Worm (Caenorhabditis elegans) whole organism, young adult: ENCODE measurements around the gene col-163.

ENCODE experiments used
- D2030.7 ChIP-seq: fragments of 200-800 bp; sonication (Bioruptor generic); IDR thresholded peaks from 2 replicates; pipeline ENCODE4 v1.3.6; 2022; ENCODE audit warnings: missing genetic modification reagents, missing genetic modification characterization, missing compliant biosample characterization
- F37B4.10 ChIP-seq: fragments of 200-800 bp; sonication (Bioruptor generic); IDR thresholded peaks from 2 replicates; pipeline ENCODE4 v1.3.6; 2022; ENCODE audit warnings: missing genetic modification characterization, missing compliant biosample characterization
- F52B5.7 ChIP-seq: sonication (generic microtip); optimal IDR thresholded peaks from 2 replicates; lab custom pipeline; 2016; ENCODE audit warnings: mild to moderate bottlenecking, missing genetic modification characterization, missing compliant biosample characterization
- F57A8.1 ChIP-seq: fragments of 200-800 bp; sonication (Bioruptor generic); optimal IDR thresholded peaks from 2 replicates; lab custom pipeline; 2018; ENCODE audit warnings: mild to moderate bottlenecking, missing genetic modification characterization, moderate library complexity, missing compliant biosample characterization
- K11D2.4 ChIP-seq: fragments of 200-800 bp; sonication (Bioruptor generic); IDR thresholded peaks from 2 replicates; pipeline ENCODE4 v1.3.6; 2022; ENCODE audit warnings: missing genetic modification reagents, missing genetic modification characterization, missing compliant biosample characterization
- K12H6.12 ChIP-seq: fragments of 200-800 bp; sonication (Bioruptor generic); optimal IDR thresholded peaks from 2 replicates; lab custom pipeline; 2018; ENCODE audit warnings: mild to moderate bottlenecking, missing genetic modification characterization, missing compliant biosample characterization
- T07F8.4 ChIP-seq: sonication (generic microtip); optimal IDR thresholded peaks from 2 replicates; lab custom pipeline; 2016; ENCODE audit warnings: mild to moderate bottlenecking, missing genetic modification characterization, moderate library complexity, missing compliant biosample characterization
- Y53F4B.3 ChIP-seq: fragments of 200-800 bp; sonication (Bioruptor generic); IDR thresholded peaks from 2 replicates; pipeline ENCODE4 v1.3.6; 2022; ENCODE audit warnings: missing genetic modification reagents, missing genetic modification characterization, missing compliant biosample characterization
- Y56A3A.18 ChIP-seq: fragments of 200-800 bp; sonication (Bioruptor generic); IDR thresholded peaks from 2 replicates; pipeline ENCODE4 v1.3.6; 2022; ENCODE audit warnings: missing genetic modification reagents, missing genetic modification characterization, missing compliant biosample characterization
- Y67H2A.10 ChIP-seq: fragments of 200-800 bp; sonication (Bioruptor generic); conservative IDR thresholded peaks from 2 replicates; pipeline ENCODE4 v1.3.6; 2022; ENCODE audit warnings: missing genetic modification reagents, missing genetic modification characterization, missing compliant biosample characterization
- ZK185.1 ChIP-seq: sonication (generic microtip); optimal IDR thresholded peaks from 2 replicates; lab custom pipeline; 2016; ENCODE audit warnings: mild to moderate bottlenecking, missing genetic modification characterization, missing compliant biosample characterization; ENCODE audit not compliant: poor library complexity, severe bottlenecking
- ama-1 ChIP-seq, 3 experiments: fragments of 150-350 bp in 1 of 3; sonication (generic microtip) in 2 of 3; optimal IDR thresholded peaks; 2 replicates each; lab custom pipeline; 2014 to 2018; ENCODE audit warnings: missing biosample characterization in 2 of 3, missing genetic modification characterization in 2 of 3, missing genetic modification reagents in 2 of 3
- attf-3 ChIP-seq: fragments of 200-800 bp; sonication (Bioruptor generic); conservative IDR thresholded peaks from 2 replicates; pipeline ENCODE4 v1.3.6; 2022; ENCODE audit warnings: missing genetic modification reagents, missing genetic modification characterization, missing compliant biosample characterization
- ceh-27 ChIP-seq: fragments of 200-800 bp; sonication (Bioruptor generic); optimal IDR thresholded peaks from 2 replicates; lab custom pipeline; 2018; ENCODE audit warnings: mild to moderate bottlenecking, missing genetic modification characterization, moderate library complexity, missing compliant biosample characterization
- ceh-40 ChIP-seq: fragments of 200-800 bp; sonication (Bioruptor generic); IDR thresholded peaks from 2 replicates; pipeline ENCODE4 v1.3.6; 2022; ENCODE audit warnings: missing genetic modification characterization, missing compliant biosample characterization
- ceh-79 ChIP-seq: sonication (generic microtip); optimal IDR thresholded peaks from 2 replicates; lab custom pipeline; 2017; ENCODE audit warnings: mild to moderate bottlenecking, missing genetic modification characterization, missing compliant biosample characterization
- dox-1 ChIP-seq: fragments of 200-800 bp; sonication (Bioruptor generic); IDR thresholded peaks from 2 replicates; pipeline ENCODE4 v1.3.6; 2022; ENCODE audit warnings: missing genetic modification reagents, missing genetic modification characterization, missing compliant biosample characterization
- dpff-1 ChIP-seq: sonication (generic microtip); optimal IDR thresholded peaks from 2 replicates; lab custom pipeline; 2017; ENCODE audit warnings: mild to moderate bottlenecking, missing genetic modification characterization, missing compliant biosample characterization
- dpl-1 ChIP-seq: fragments of 150-350 bp; optimal IDR thresholded peaks from 2 replicates; lab custom pipeline; 2014; ENCODE audit warnings: missing biosample characterization, missing genetic modification reagents, missing genetic modification characterization
- efl-1 ChIP-seq: fragments of 150-350 bp; optimal IDR thresholded peaks from 2 replicates; lab custom pipeline; 2014; ENCODE audit warnings: missing biosample characterization, missing genetic modification reagents, missing genetic modification characterization
- egrh-3 ChIP-seq: fragments of 200-800 bp; sonication (Bioruptor generic); IDR thresholded peaks from 2 replicates; pipeline ENCODE4 v1.3.6; 2022; ENCODE audit warnings: missing genetic modification reagents, missing genetic modification characterization, missing compliant biosample characterization
- ekl-4 ChIP-seq: fragments of 200-800 bp; sonication (Bioruptor generic); IDR thresholded peaks from 2 replicates; pipeline ENCODE4 v1.3.6; 2022; ENCODE audit warnings: missing genetic modification reagents, missing genetic modification characterization, missing compliant biosample characterization
- ets-4 ChIP-seq: fragments of 200-800 bp; sonication (Bioruptor generic); optimal IDR thresholded peaks from 2 replicates; lab custom pipeline; 2018; ENCODE audit warnings: mild to moderate bottlenecking, missing genetic modification characterization, missing compliant biosample characterization
- gei-17 ChIP-seq: fragments of 200-800 bp; sonication (Bioruptor generic); optimal IDR thresholded peaks from 2 replicates; lab custom pipeline; 2018; ENCODE audit warnings: mild to moderate bottlenecking, missing genetic modification characterization, missing compliant biosample characterization
- him-1 ChIP-seq: sonication (generic microtip); optimal IDR thresholded peaks from 2 replicates; lab custom pipeline; 2016; ENCODE audit warnings: missing genotype, missing genetic modification reagents, missing genetic modification characterization, missing compliant biosample characterization
- hlh-12 ChIP-seq: sonication (generic microtip); optimal IDR thresholded peaks from 2 replicates; lab custom pipeline; 2016; ENCODE audit warnings: missing genetic modification characterization, missing compliant biosample characterization
- let-526 ChIP-seq: fragments of 200-800 bp; sonication (Bioruptor generic); IDR thresholded peaks from 2 replicates; pipeline ENCODE4 v1.3.6; 2022; ENCODE audit warnings: missing genetic modification reagents, missing genetic modification characterization, missing compliant biosample characterization
- let-607 ChIP-seq, 2 experiments: fragments of 200-800 bp in 1 of 2; sonication (Bioruptor generic) in 1 of 2; sonication (generic microtip) in 1 of 2; optimal IDR thresholded peaks; 2 replicates each; lab custom pipeline; 2016 to 2018; ENCODE audit warnings: mild to moderate bottlenecking in 2 of 2, missing compliant biosample characterization in 2 of 2, missing genetic modification characterization in 2 of 2, moderate library complexity in 2 of 2, missing genotype in 1 of 2
- lin-26 ChIP-seq: fragments of 200-800 bp; sonication (Bioruptor generic); IDR thresholded peaks from 2 replicates; pipeline ENCODE4 v1.3.6; 2022; ENCODE audit warnings: missing genetic modification reagents, missing genetic modification characterization, missing compliant biosample characterization
- lin-35 ChIP-seq, 3 experiments: fragments of 150-350 bp in 2 of 3; sonication (generic microtip) in 1 of 3; optimal IDR thresholded peaks; 2 replicates each; lab custom pipeline; 2014 to 2018; ENCODE audit warnings: missing biosample characterization in 3 of 3, missing genetic modification characterization in 3 of 3, missing genetic modification reagents in 3 of 3
- lin-40 ChIP-seq: sonication (generic microtip); optimal IDR thresholded peaks from 2 replicates; lab custom pipeline; 2016; ENCODE audit warnings: missing genetic modification characterization, mild to moderate bottlenecking, missing compliant biosample characterization, missing genotype, missing genetic modification reagents
- madf-6 ChIP-seq: fragments of 200-800 bp; sonication (Bioruptor generic); IDR thresholded peaks from 2 replicates; pipeline ENCODE4 v1.3.6; 2022; ENCODE audit warnings: missing genetic modification reagents, missing genetic modification characterization, missing compliant biosample characterization
- mcd-1 ChIP-seq: fragments of 200-800 bp; sonication (Bioruptor generic); IDR thresholded peaks from 2 replicates; pipeline ENCODE4 v1.3.6; 2022; ENCODE audit warnings: missing genetic modification reagents, missing genetic modification characterization, missing compliant biosample characterization
- mxl-1 ChIP-seq: sonication (generic microtip); optimal IDR thresholded peaks from 2 replicates; lab custom pipeline; 2016; ENCODE audit warnings: missing genetic modification characterization, missing compliant biosample characterization
- nfya-1 ChIP-seq: sonication (generic microtip); optimal IDR thresholded peaks from 2 replicates; lab custom pipeline; 2017; ENCODE audit warnings: antibody characterized with exemption, missing compliant biosample characterization, missing genetic modification characterization, borderline replicate concordance; ENCODE audit not compliant: insufficient read depth
- nfya-2 ChIP-seq: fragments of 200-800 bp; sonication (Bioruptor generic); IDR thresholded peaks from 2 replicates; pipeline ENCODE4 v1.3.6; 2022; ENCODE audit warnings: missing genetic modification reagents, missing genetic modification characterization, missing compliant biosample characterization
- nhr-120 ChIP-seq: fragments of 200-800 bp; sonication (Bioruptor generic); IDR thresholded peaks from 2 replicates; pipeline ENCODE4 v1.3.6; 2022; ENCODE audit warnings: missing genetic modification characterization, missing compliant biosample characterization
- nhr-90 ChIP-seq: sonication (generic microtip); optimal IDR thresholded peaks from 2 replicates; lab custom pipeline; 2016; ENCODE audit warnings: missing genotype, mild to moderate bottlenecking, missing genetic modification characterization, missing compliant biosample characterization
- rcor-1 ChIP-seq: fragments of 200-800 bp; sonication (Bioruptor generic); IDR thresholded peaks from 2 replicates; pipeline ENCODE4 v1.3.6; 2022; ENCODE audit warnings: missing genetic modification reagents, missing genetic modification characterization, missing compliant biosample characterization
- repo-1 ChIP-seq: sonication (generic microtip); optimal IDR thresholded peaks from 2 replicates; lab custom pipeline; 2017; ENCODE audit warnings: mild to moderate bottlenecking, missing genetic modification characterization, missing compliant biosample characterization
- rpc-1 ChIP-seq, 2 experiments: fragments of 150-350 bp in 1 of 2; sonication (generic microtip) in 1 of 2; optimal IDR thresholded peaks; 2 replicates each; lab custom pipeline; 2014 to 2018; ENCODE audit warnings: missing biosample characterization in 1 of 2, missing genetic modification characterization in 1 of 2, missing genetic modification reagents in 1 of 2, missing genotype in 1 of 2
- sdz-38 ChIP-seq: sonication (generic microtip); optimal IDR thresholded peaks from 2 replicates; lab custom pipeline; 2016; ENCODE audit warnings: missing genotype, missing genetic modification characterization, missing compliant biosample characterization
- sea-2 ChIP-seq: fragments of 200-800 bp; sonication (Bioruptor generic); IDR thresholded peaks from 2 replicates; pipeline ENCODE4 v1.3.6; 2022; ENCODE audit warnings: missing genetic modification characterization, missing compliant biosample characterization
- tbx-9 ChIP-seq: sonication (generic microtip); optimal IDR thresholded peaks from 2 replicates; lab custom pipeline; 2016; ENCODE audit warnings: borderline replicate concordance, missing genetic modification characterization, inconsistent platforms, missing compliant biosample characterization
- unc-130 ChIP-seq: sonication (generic microtip); optimal IDR thresholded peaks from 2 replicates; lab custom pipeline; 2016; ENCODE audit warnings: missing genetic modification reagents, missing genetic modification characterization, missing compliant biosample characterization
- unc-62 ChIP-seq: fragments of 150-350 bp; optimal IDR thresholded peaks from 2 replicates; lab custom pipeline; 2014; ENCODE audit warnings: missing biosample characterization, missing genetic modification reagents, missing genetic modification characterization
- xnd-1 ChIP-seq: sonication (generic microtip); optimal IDR thresholded peaks from 2 replicates; lab custom pipeline; 2016; ENCODE audit warnings: missing genotype, missing genetic modification reagents, missing genetic modification characterization, missing compliant biosample characterization
- ztf-18 ChIP-seq: sonication (generic microtip); optimal IDR thresholded peaks from 2 replicates; lab custom pipeline; 2016; ENCODE audit warnings: missing genotype, mild to moderate bottlenecking, missing genetic modification characterization, missing compliant biosample characterization

The col-163 gene

DNA sequence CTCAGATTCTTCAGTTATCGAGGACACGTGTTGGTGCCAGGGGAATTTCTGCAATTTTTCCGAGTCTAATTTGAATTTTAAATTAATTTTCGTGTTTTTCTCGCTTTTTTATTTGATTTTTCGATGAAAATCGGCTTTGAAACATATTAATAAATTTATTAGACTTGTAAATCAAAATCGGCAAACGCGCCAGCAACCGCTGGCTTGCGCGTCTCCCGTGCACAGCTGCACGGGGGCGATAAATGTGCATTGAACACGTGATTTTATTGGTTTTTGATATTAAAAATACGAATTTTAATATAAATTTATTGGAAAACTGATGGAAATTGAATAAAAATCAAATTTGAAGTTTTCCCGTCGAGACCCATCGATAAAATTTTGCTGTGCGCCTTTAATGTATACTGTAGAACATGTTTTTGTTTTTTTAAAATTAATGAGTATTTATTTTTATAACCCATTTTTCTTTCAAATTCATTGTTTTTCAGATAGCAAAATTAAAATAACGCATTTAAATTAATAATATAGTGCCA, 19.3 kb upstream of the col-163 start, which contains the start of gene F26F2.7 (continued):
- TF ChIP-seq ekl-4 (GFP tag; lab: Robert Waterston, UW) (peak; percentile 89), D2030.7 (peak; percentile 91), unc-62 (GFP tag; lab: Kevin White, UChicago) (no peak), madf-6 (GFP tag; lab: Robert Waterston, UW) (peak; percentile 99), K11D2.4 (GFP tag; lab: Robert Waterston, UW) (peak; percentile 79), F52B5.7 (no peak), nhr-120 (GFP tag; lab: Robert Waterston, UW) (no peak), dox-1 (peak; percentile 98), let-526 (no peak), ceh-27 (GFP tag; lab: Kevin White, UChicago) (no peak), mxl-1 (tag; lab: Kevin White, UChicago) (peak; percentile 9), ceh-40 (no peak), Y67H2A.10 (GFP tag; lab: Robert Waterston, UW) (peak; percentile 63; the same call in 1 of the 2 replicates), rpc-1 (optimal IDR thresholded peaks at IDR 0.05; lab: Kevin White, UChicago) (no peak), rpc-1 (tag; optimal IDR thresholded peaks at IDR 0.05; lab: Kevin White, UChicago) (no peak), nfya-2 (no peak), dpl-1 (GFP tag; lab: Kevin White, UChicago) (peak; percentile 59), hlh-12 (tag; lab: Kevin White, UChicago) (no peak), xnd-1 (tag; lab: Kevin White, UChicago) (peak; percentile 100), F57A8.1 (GFP tag; lab: Kevin White, UChicago) (no peak), repo-1 (tag; lab: Kevin White, UChicago) (peak; percentile 89), T07F8.4 (tag; lab: Kevin White, UChicago) (no peak), Y53F4B.3 (GFP tag; lab: Robert Waterston, UW) (no peak), egrh-3 (GFP tag; lab: Robert Waterston, UW) (peak; percentile 58; the same call in 1 of the 2 replicates), ceh-79 (tag; lab: Kevin White, UChicago) (peak; percentile 29), rcor-1 (peak; percentile 89), dpff-1 (no peak), tbx-9 (tag; lab: Kevin White, UChicago) (no peak), let-607 (tag; optimal IDR thresholded peaks at IDR 0.05; lab: Kevin White, UChicago) (peak; percentile 33 to 81), ztf-18 (tag; lab: Kevin White, UChicago) (peak; percentile 99), mcd-1 (GFP tag; lab: Robert Waterston, UW) (peak; percentile 88; the same call in 1 of the 2 replicates), K12H6.12 (tag; lab: Kevin White, UChicago) (peak; percentile 71), ama-1 (optimal IDR thresholded peaks at IDR 0.05; lab: Kevin White, UChicago) (no peak), ama-1 (GFP tag; optimal IDR thresholded peaks at IDR 0.05; lab: Kevin White, UChicago) (no peak), unc-130 (GFP tag; lab: Kevin White, UChicago) (peak; percentile 65), sdz-38 (no peak), nhr-90 (tag; lab: Kevin White, UChicago) (no peak), lin-35 (GFP tag; optimal IDR thresholded peaks at IDR 0.05; lab: Kevin White, UChicago) (peak in 2 of 3 experiments; percentile 4 to 82), Y56A3A.18 (peak; percentile 59; the same call in 1 of the 2 replicates), nfya-1 (tag; lab: Kevin White, UChicago) (no peak), efl-1 (GFP tag; lab: Kevin White, UChicago) (peak; percentile 57), him-1 (tag; lab: Kevin White, UChicago) (peak; percentile 77), ets-4 (GFP tag; lab: Kevin White, UChicago) (no peak), lin-26 (GFP tag; lab: Robert Waterston, UW) (no peak), F37B4.10 (0 out of 2 replicates have a peak, but pooled peaks have one; percentile 20), ZK185.1 (tag; lab: Kevin White, UChicago) (no peak), sea-2 (GFP tag; lab: Robert Waterston, UW) (no peak), gei-17 (GFP tag; lab: Kevin White, UChicago) (peak; percentile 41), lin-40 (peak; percentile 90), attf-3 (GFP tag; lab: Robert Waterston, UW) (peak; percentile 58)
